Worm (Caenorhabditis elegans) whole organism, mixed stage, embryonic: ENCODE data around the gene fkh-2.

Experiments
- blmp-1 ChIP-seq: fragments of 150-350 bp; optimal IDR thresholded peaks from 2 replicates; lab custom pipeline; 2014; ENCODE audit warnings: missing biosample characterization, missing genetic modification characterization
- elt-1 ChIP-seq: sonication (generic microtip); optimal IDR thresholded peaks from 2 replicates; lab custom pipeline; 2017; ENCODE audit warnings: missing genetic modification characterization, mild to moderate bottlenecking, missing compliant biosample characterization, antibody characterized with exemption, moderate library complexity, borderline replicate concordance; ENCODE audit not compliant: insufficient read depth
- lsy-2 ChIP-seq: fragments of 150-350 bp; optimal IDR thresholded peaks from 2 replicates; lab custom pipeline; 2014; ENCODE audit warnings: missing biosample characterization, missing genetic modification characterization
- nhr-28 ChIP-seq: fragments of 150-350 bp; optimal IDR thresholded peaks from 2 replicates; lab custom pipeline; 2014; ENCODE audit warnings: missing biosample characterization, missing genetic modification characterization
- pha-4 ChIP-seq: fragments of 150-350 bp; optimal IDR thresholded peaks from 2 replicates; lab custom pipeline; 2018; ENCODE audit warnings: missing biosample characterization, missing genetic modification reagents, missing genetic modification characterization
- unc-39 ChIP-seq: fragments of 150-350 bp; optimal IDR thresholded peaks from 2 replicates; lab custom pipeline; 2014; ENCODE audit warnings: missing biosample characterization, missing genetic modification characterization

DNA sequence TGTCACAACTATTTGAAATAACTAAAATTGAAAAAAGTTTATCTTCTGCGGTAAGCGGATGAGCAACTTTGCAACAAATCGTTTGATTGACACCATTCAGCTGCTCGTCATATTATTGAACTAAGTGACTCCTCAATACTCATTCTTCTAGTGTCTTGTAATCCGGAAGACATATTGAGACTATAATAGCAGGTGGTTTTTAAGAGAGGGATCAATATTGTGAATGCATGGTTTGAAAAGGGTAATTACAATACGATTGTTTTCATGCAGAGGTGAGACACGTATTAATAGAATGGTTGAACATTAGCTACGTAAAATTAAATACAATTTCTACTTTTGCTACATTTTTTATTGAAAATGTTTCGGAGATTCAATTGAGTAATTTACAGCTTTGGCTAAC is 1.1 kb upstream of the fkh-2 start:
- no peak for TF ChIP-seq elt-1 (tag; lab: Kevin White, UChicago)
- no peak for TF ChIP-seq blmp-1 (tag; lab: Kevin White, UChicago)
- TF ChIP-seq pha-4 (tag; lab: Kevin White, UChicago) = no peak
- no peak for TF ChIP-seq lsy-2 (tag; lab: Kevin White, UChicago)
- no peak for TF ChIP-seq unc-39 (tag; lab: Kevin White, UChicago)
- TF ChIP-seq nhr-28 (tag; lab: Kevin White, UChicago) = no peak
